Worm (Caenorhabditis elegans) whole organism, young adult: Measurements from ENCODE around the gene Y69A2AR.47.

Experiments
- B0261.1 ChIP-seq: sonication (generic microtip); optimal IDR thresholded peaks from 2 replicates; lab custom pipeline; 2016; ENCODE audit warnings: mild to moderate bottlenecking, missing genetic modification characterization, moderate library complexity, missing compliant biosample characterization
- F49E8.2 ChIP-seq: sonication (generic microtip); optimal IDR thresholded peaks from 3 replicates; lab custom pipeline; 2017; ENCODE audit warnings: missing genetic modification characterization, mild to moderate bottlenecking, missing compliant biosample characterization, antibody characterized with exemption, moderate library complexity; ENCODE audit not compliant: insufficient read depth
- F52B5.7 ChIP-seq: sonication (generic microtip); optimal IDR thresholded peaks from 2 replicates; lab custom pipeline; 2016; ENCODE audit warnings: mild to moderate bottlenecking, missing genetic modification characterization, missing compliant biosample characterization
- K11D2.4 ChIP-seq: fragments of 200-800 bp; sonication (Bioruptor generic); IDR thresholded peaks from 2 replicates; pipeline ENCODE4 v1.3.6; 2022; ENCODE audit warnings: missing genetic modification reagents, missing genetic modification characterization, missing compliant biosample characterization
- K12H6.12 ChIP-seq: fragments of 200-800 bp; sonication (Bioruptor generic); optimal IDR thresholded peaks from 2 replicates; lab custom pipeline; 2018; ENCODE audit warnings: mild to moderate bottlenecking, missing genetic modification characterization, missing compliant biosample characterization
- T07F8.4 ChIP-seq: sonication (generic microtip); optimal IDR thresholded peaks from 2 replicates; lab custom pipeline; 2016; ENCODE audit warnings: mild to moderate bottlenecking, missing genetic modification characterization, moderate library complexity, missing compliant biosample characterization
- Y53G8AR.9 ChIP-seq: fragments of 200-800 bp; sonication (Bioruptor generic); conservative IDR thresholded peaks from 2 replicates; pipeline ENCODE4 v1.3.6; 2022; ENCODE audit warnings: missing genetic modification reagents, missing genetic modification characterization, missing compliant biosample characterization
- Y95B8A.8 ChIP-seq: fragments of 200-800 bp; sonication (Bioruptor generic); IDR thresholded peaks from 2 replicates; pipeline ENCODE4 v1.3.6; 2022; ENCODE audit warnings: missing genetic modification reagents, missing genetic modification characterization, missing compliant biosample characterization
- attf-3 ChIP-seq: fragments of 200-800 bp; sonication (Bioruptor generic); conservative IDR thresholded peaks from 2 replicates; pipeline ENCODE4 v1.3.6; 2022; ENCODE audit warnings: missing genetic modification reagents, missing genetic modification characterization, missing compliant biosample characterization
- ceh-58 ChIP-seq: fragments of 200-800 bp; sonication (Bioruptor generic); IDR thresholded peaks from 2 replicates; pipeline ENCODE4 v1.3.6; 2022; ENCODE audit warnings: missing genetic modification characterization, missing compliant biosample characterization
- chd-7 ChIP-seq: sonication (generic microtip); optimal IDR thresholded peaks from 2 replicates; lab custom pipeline; 2016; ENCODE audit warnings: mild to moderate bottlenecking, missing genetic modification characterization, moderate library complexity, missing compliant biosample characterization
- efl-1 ChIP-seq: fragments of 150-350 bp; optimal IDR thresholded peaks from 2 replicates; lab custom pipeline; 2014; ENCODE audit warnings: missing biosample characterization, missing genetic modification reagents, missing genetic modification characterization
- ekl-4 ChIP-seq: fragments of 200-800 bp; sonication (Bioruptor generic); IDR thresholded peaks from 2 replicates; pipeline ENCODE4 v1.3.6; 2022; ENCODE audit warnings: missing genetic modification reagents, missing genetic modification characterization, missing compliant biosample characterization
- hmg-1.2 ChIP-seq: fragments of 200-800 bp; sonication (Bioruptor generic); IDR thresholded peaks from 2 replicates; pipeline ENCODE4 v1.3.6; 2022; ENCODE audit warnings: missing genetic modification reagents, missing genetic modification characterization, missing compliant biosample characterization
- let-526 ChIP-seq: fragments of 200-800 bp; sonication (Bioruptor generic); IDR thresholded peaks from 2 replicates; pipeline ENCODE4 v1.3.6; 2022; ENCODE audit warnings: missing genetic modification reagents, missing genetic modification characterization, missing compliant biosample characterization
- let-607 ChIP-seq, 2 experiments: fragments of 200-800 bp in 1 of 2; sonication (Bioruptor generic) in 1 of 2; sonication (generic microtip) in 1 of 2; optimal IDR thresholded peaks; 2 replicates each; lab custom pipeline; 2016 to 2018; ENCODE audit warnings: mild to moderate bottlenecking in 2 of 2, missing compliant biosample characterization in 2 of 2, missing genetic modification characterization in 2 of 2, moderate library complexity in 2 of 2, missing genotype in 1 of 2
- lin-26 ChIP-seq: fragments of 200-800 bp; sonication (Bioruptor generic); IDR thresholded peaks from 2 replicates; pipeline ENCODE4 v1.3.6; 2022; ENCODE audit warnings: missing genetic modification reagents, missing genetic modification characterization, missing compliant biosample characterization
- lin-35 ChIP-seq, 3 experiments: fragments of 150-350 bp in 2 of 3; sonication (generic microtip) in 1 of 3; optimal IDR thresholded peaks; 2 replicates each; lab custom pipeline; 2014 to 2018; ENCODE audit warnings: missing biosample characterization in 3 of 3, missing genetic modification characterization in 3 of 3, missing genetic modification reagents in 3 of 3
- madf-6 ChIP-seq: fragments of 200-800 bp; sonication (Bioruptor generic); IDR thresholded peaks from 2 replicates; pipeline ENCODE4 v1.3.6; 2022; ENCODE audit warnings: missing genetic modification reagents, missing genetic modification characterization, missing compliant biosample characterization
- mes-4 ChIP-seq: sonication (generic microtip); optimal IDR thresholded peaks from 2 replicates; lab custom pipeline; 2016; ENCODE audit warnings: missing genotype, missing genetic modification characterization, missing compliant biosample characterization
- nhr-80 ChIP-seq: sonication (generic microtip); optimal IDR thresholded peaks from 2 replicates; lab custom pipeline; 2016; ENCODE audit warnings: missing genetic modification characterization, missing compliant biosample characterization
- pbrm-1 ChIP-seq: fragments of 200-800 bp; sonication (Bioruptor generic); IDR thresholded peaks from 2 replicates; pipeline ENCODE4 v1.3.6; 2022; ENCODE audit warnings: missing genetic modification reagents, missing genetic modification characterization, missing compliant biosample characterization
- rec-8 ChIP-seq, 2 experiments: sonication (generic microtip); optimal IDR thresholded peaks; 2 replicates each; lab custom pipeline; 2016; ENCODE audit warnings: mild to moderate bottlenecking in 2 of 2, missing genetic modification characterization in 2 of 2, missing genetic modification reagents in 2 of 2, missing genotype in 2 of 2, missing biosample characterization in 1 of 2, missing compliant biosample characterization in 1 of 2, moderate library complexity in 1 of 2
- snpc-1.3 ChIP-seq: sonication (generic microtip); optimal IDR thresholded peaks from 2 replicates; lab custom pipeline; 2017; ENCODE audit warnings: missing genetic modification characterization, mild to moderate bottlenecking, missing compliant biosample characterization, antibody characterized with exemption, moderate library complexity, missing genotype, missing genetic modification reagents; ENCODE audit not compliant: insufficient read depth
- snpc-3.4 ChIP-seq: sonication (generic microtip); optimal IDR thresholded peaks from 2 replicates; lab custom pipeline; 2017; ENCODE audit warnings: missing genetic modification characterization, mild to moderate bottlenecking, missing compliant biosample characterization, antibody characterized with exemption, moderate library complexity, missing genotype, missing genetic modification reagents
- sptf-2 ChIP-seq: fragments of 200-800 bp; sonication (Bioruptor generic); optimal IDR thresholded peaks from 2 replicates; lab custom pipeline; 2018; ENCODE audit warnings: mild to moderate bottlenecking, missing genetic modification characterization, missing compliant biosample characterization
- ztf-22 ChIP-seq: fragments of 200-800 bp; sonication (Bioruptor generic); optimal IDR thresholded peaks from 2 replicates; lab custom pipeline; 2018; ENCODE audit warnings: mild to moderate bottlenecking, missing genetic modification characterization, moderate library complexity, missing compliant biosample characterization

The Y69A2AR.47 gene

DNA sequence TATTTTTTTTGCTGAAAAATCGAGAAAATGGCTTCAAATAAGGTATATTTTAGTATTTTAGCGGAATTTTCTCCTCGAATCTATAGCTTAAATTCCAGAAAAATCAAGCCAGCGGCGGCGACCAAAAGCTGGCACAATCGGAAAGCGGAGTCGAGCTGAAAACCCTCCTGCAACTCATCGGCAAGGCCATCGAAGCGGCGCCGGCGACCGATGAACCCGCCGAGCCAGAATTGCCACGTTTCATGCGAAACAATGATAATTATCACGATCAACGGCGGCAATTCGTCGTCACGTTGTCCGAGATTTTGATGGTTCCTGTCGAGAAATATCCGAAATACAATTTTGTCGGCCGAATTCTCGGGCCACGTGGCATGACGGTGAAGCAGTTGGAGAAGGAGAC lies 12.9 kb downstream of the Y69A2AR.47 start, which contains the start of gene Y69A2AR.32 (continued):
- TF ChIP-seq ekl-4 (GFP tag; lab: Robert Waterston, UW) (no peak), rec-8 (tag; optimal IDR thresholded peaks at IDR 0.05; lab: Kevin White, UChicago) (no peak), T07F8.4 (tag; lab: Kevin White, UChicago) (no peak), pbrm-1 (no peak), attf-3 (GFP tag; lab: Robert Waterston, UW) (no peak), lin-26 (GFP tag; lab: Robert Waterston, UW) (no peak), snpc-1.3 (no peak), ceh-58 (GFP tag; lab: Robert Waterston, UW) (no peak), let-526 (GFP tag; lab: Robert Waterston, UW) (no peak), snpc-3.4 (tag; lab: Kevin White, UChicago) (no peak), lin-35 (GFP tag; optimal IDR thresholded peaks at IDR 0.05; lab: Kevin White, UChicago) (no peak), ztf-22 (GFP tag; lab: Kevin White, UChicago) (no peak)
- TF ChIP-seq, all 124 proteins: peak for 7

DNA sequence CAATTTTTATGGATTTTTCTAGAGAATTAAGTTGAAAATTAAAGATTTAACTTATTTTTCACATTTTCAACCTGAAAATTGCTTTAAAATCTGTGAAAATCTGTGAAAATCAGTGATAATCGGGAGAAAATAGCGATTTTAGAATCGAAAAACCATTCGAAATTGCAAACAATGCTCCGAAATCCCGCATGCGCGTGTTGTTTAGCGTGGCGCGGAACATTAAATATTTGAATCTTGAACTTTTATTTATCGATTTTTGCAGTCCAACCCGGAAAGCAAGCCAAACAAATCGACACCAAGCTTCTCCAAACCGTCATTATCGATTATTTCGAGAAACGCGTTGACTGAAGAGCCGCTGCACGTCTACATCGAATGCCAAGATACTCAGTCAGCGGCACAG lies 13.5 kb downstream of the Y69A2AR.47 start:
- TF ChIP-seq attf-3 (GFP tag; lab: Robert Waterston, UW), result peak; percentile 87
- TF ChIP-seq efl-1, result no peak
- no peak for TF ChIP-seq chd-7
- TF ChIP-seq, all 124 proteins: peak for 1

DNA sequence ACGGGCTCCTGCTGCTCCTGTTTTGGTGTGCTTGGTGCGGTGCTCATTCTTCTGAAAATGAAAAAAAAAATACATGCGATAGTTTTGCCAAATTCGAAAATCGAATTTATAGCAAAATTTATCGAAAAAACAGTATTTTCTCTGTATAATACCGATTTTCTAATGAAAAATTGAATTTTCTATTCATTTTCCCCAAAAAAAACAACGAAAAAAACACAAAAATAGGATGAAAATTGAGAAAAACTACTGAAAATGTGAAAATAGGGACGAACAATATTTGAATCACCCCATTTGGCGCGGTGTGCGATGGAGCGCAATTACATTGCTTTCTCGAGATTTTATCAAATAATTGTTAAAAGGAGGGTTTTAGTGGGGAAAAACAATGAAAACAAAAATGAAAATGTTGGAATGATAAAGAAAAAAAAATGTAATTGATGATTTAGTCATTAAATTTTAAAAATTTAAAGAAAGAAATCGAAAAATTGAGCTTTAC lies 15.5 kb downstream of the Y69A2AR.47 start, which contains the start of gene Y69A2AR.28:
Gene Y69A2AR.28, minus strand, starts transcription at position 51 of the 493 bp plus-strand sequence.
- TF ChIP-seq efl-1, result peak; percentile 57
- no peak for TF ChIP-seq madf-6 (GFP tag; lab: Robert Waterston, UW)
- TF ChIP-seq, all 124 proteins: peak for 1

DNA sequence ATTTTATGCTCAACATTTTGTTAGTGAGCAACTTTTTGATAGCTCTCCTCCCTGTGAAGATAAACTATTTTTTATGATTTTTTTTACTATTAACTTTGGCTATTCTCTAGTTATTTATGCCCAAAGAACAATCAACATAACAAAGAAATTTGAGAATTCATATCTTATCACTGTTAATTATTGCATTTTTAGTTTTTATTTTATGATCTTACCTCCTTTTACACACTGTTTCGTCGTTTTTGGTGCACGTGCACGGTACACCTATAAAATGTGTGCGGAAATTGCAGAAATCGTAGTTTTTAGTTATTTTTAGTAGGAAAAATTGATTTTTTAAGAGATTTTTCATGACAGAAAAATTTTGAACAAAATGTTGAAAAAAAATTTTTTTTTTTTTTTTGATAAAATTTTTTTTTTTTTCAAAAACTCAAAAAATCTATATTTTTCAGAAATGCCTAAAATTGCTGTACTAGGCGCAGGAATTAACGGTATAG lies 16.3 kb downstream of the Y69A2AR.47 start, which contains the start of gene daao-1:
Gene daao-1, plus strand, starts transcription at position 441 of the 491 bp plus-strand sequence.
- TF ChIP-seq Y95B8A.8 (GFP tag; lab: Robert Waterston, UW), result no peak
- no peak for TF ChIP-seq F52B5.7
- TF ChIP-seq nhr-80 (tag; lab: Kevin White, UChicago), result no peak
- TF ChIP-seq madf-6 (GFP tag; lab: Robert Waterston, UW), result no peak
- no peak for TF ChIP-seq K11D2.4 (GFP tag; lab: Robert Waterston, UW)
- TF ChIP-seq Y53G8AR.9 (GFP tag; lab: Robert Waterston, UW), result no peak
- no peak for TF ChIP-seq sptf-2 (GFP tag; lab: Kevin White, UChicago)
- TF ChIP-seq, all 124 proteins: peak for 0

DNA sequence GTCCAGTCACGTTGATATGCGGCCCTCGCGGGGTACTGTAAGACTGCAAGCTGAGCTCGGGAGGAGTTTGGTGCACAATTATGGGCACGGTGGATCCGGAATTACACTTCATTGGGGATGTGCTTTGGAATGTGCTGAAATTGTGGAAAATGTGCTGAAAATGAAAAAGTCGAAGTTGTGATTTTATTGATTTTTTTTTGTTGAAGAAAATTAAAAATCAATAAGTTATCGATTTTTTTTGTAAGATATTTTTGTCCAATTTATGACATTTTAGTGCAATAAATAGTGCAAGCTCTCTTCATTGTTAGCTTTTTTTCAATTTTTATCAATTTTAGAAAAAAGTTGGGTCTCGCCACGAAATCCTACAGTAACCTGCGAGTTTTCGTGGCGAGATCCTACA lies 19.3 kb downstream of the Y69A2AR.47 start:
- TF ChIP-seq let-526 (GFP tag; lab: Robert Waterston, UW), result no peak
- TF ChIP-seq B0261.1 (tag; lab: Kevin White, UChicago), result no peak
- TF ChIP-seq mes-4 (tag; lab: Kevin White, UChicago), result no peak
- no peak for TF ChIP-seq K12H6.12 (tag; lab: Kevin White, UChicago)
- TF ChIP-seq let-607 (tag; optimal IDR thresholded peaks at IDR 0.05; lab: Kevin White, UChicago), result no peak

DNA sequence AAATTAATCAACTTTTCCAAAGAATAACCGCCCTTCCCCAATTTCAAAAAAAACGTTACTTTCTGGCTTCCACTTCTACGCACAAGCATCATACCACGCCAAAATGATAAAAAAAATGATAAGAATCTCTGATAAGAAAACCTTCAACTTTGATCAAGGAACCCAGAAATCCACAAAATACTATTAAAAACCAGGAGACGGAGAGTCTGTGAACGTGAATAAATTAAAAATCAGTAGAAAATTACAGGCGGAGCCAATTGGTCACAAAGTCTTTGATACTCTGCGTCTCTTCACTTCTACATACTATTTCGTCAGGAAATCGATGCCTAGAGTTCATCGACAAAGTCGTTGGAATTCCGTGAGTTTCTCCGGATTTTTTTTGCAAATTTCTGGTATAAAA lies 21.1 kb downstream of the Y69A2AR.47 start, which contains the start of gene smf-3:
Gene smf-3, plus strand, starts transcription at position 259 of the 400 bp plus-strand sequence.
- TF ChIP-seq F49E8.2 (tag; lab: Kevin White, UChicago) (no peak), nhr-80 (tag; lab: Kevin White, UChicago) (peak; percentile 81), hmg-1.2 (peak; percentile 61)
